Fruit fly (Drosophila melanogaster) whole organism, pupa: Measurements from ENCODE around the gene CG33253.

Experiments
- CG12605 ChIP-seq: fragments of 200-800 bp; sonication (Bioruptor generic); IDR thresholded peaks from 2 replicates; pipeline ENCODE4 v1.3.6; 2022; ENCODE audit warnings: missing biosample characterization, missing genetic modification characterization
- CG13204 ChIP-seq: fragments of 200-800 bp; sonication (Bioruptor generic); optimal IDR thresholded peaks from 2 replicates; lab custom pipeline; 2018; ENCODE audit warnings: missing biosample characterization, mild to moderate bottlenecking, missing genetic modification characterization, moderate library complexity
- CG32121 ChIP-seq: fragments of 200-800 bp; sonication (Bioruptor generic); IDR thresholded peaks from 2 replicates; pipeline ENCODE4 v1.3.6; 2022; ENCODE audit warnings: missing biosample characterization, missing genetic modification characterization
- CG34367 ChIP-seq: fragments of 200-800 bp; sonication (Bioruptor generic); optimal IDR thresholded peaks from 2 replicates; lab custom pipeline; 2018; ENCODE audit warnings: missing biosample characterization, mild to moderate bottlenecking, missing genetic modification characterization
- D1 ChIP-seq: fragments of 200-800 bp; sonication (Bioruptor generic); optimal IDR thresholded peaks from 2 replicates; lab custom pipeline; 2018; ENCODE audit warnings: missing biosample characterization, mild to moderate bottlenecking, missing genetic modification characterization, moderate library complexity

dm6 chrX:19160635-19161407 is 22.4 kb upstream of the CG33253 start:
- TF ChIP-seq CG12605 (GFP tag; lab: Robert Waterston, UW) (no peak), CG34367 (tag; lab: Kevin White, UChicago) (peak; percentile 32), CG32121 (GFP tag; lab: Robert Waterston, UW) (no peak), CG13204 (GFP tag; lab: Kevin White, UChicago) (peak; percentile 47), D1 (tag; lab: Kevin White, UChicago) (peak; percentile 21)
